Worm (Caenorhabditis elegans) whole organism, late embryonic: ENCODE data around the gene apn-1.

ENCODE experiments used
- ceh-19 ChIP-seq: fragments of 200-800 bp; sonication (Bioruptor generic); optimal IDR thresholded peaks from 2 replicates; lab custom pipeline; 2018; ENCODE audit warnings: mild to moderate bottlenecking, missing genetic modification characterization, missing compliant biosample characterization
- eyg-1 ChIP-seq: sonication (generic microtip); optimal IDR thresholded peaks from 2 replicates; lab custom pipeline; 2016; ENCODE audit warnings: missing genotype, missing genetic modification characterization, missing compliant biosample characterization
- hlh-6 ChIP-seq: sonication (generic microtip); optimal IDR thresholded peaks from 2 replicates; lab custom pipeline; 2016; ENCODE audit warnings: missing genotype, missing genetic modification characterization, missing compliant biosample characterization
- hlh-8 ChIP-seq: sonication (generic microtip); optimal IDR thresholded peaks from 2 replicates; lab custom pipeline; 2016; ENCODE audit warnings: missing genotype, missing genetic modification characterization, missing compliant biosample characterization
- odd-2 ChIP-seq: sonication (generic microtip); optimal IDR thresholded peaks from 2 replicates; lab custom pipeline; 2017; ENCODE audit warnings: antibody characterized with exemption, mild to moderate bottlenecking, missing genetic modification characterization, missing compliant biosample characterization
- pqm-1 ChIP-seq: sonication (generic microtip); optimal IDR thresholded peaks from 2 replicates; lab custom pipeline; 2016; ENCODE audit warnings: missing genetic modification characterization, missing compliant biosample characterization
- syd-9 ChIP-seq: sonication (generic microtip); optimal IDR thresholded peaks from 2 replicates; lab custom pipeline; 2016; ENCODE audit warnings: mild to moderate bottlenecking, missing genetic modification characterization, moderate library complexity, missing compliant biosample characterization
- unc-3 ChIP-seq, 2 experiments: fragments of 200-800 bp in 1 of 2; sonication (Bioruptor generic) in 1 of 2; sonication (generic microtip) in 1 of 2; conservative IDR thresholded peaks in 1 of 2; optimal IDR thresholded peaks in 1 of 2; 2 replicates each; pipeline versions ENCODE4 v1.3.6 to Lab custom; 2016 to 2022; ENCODE audit warnings: missing compliant biosample characterization in 2 of 2, missing genetic modification characterization in 2 of 2, missing genetic modification reagents in 1 of 2

DNA sequence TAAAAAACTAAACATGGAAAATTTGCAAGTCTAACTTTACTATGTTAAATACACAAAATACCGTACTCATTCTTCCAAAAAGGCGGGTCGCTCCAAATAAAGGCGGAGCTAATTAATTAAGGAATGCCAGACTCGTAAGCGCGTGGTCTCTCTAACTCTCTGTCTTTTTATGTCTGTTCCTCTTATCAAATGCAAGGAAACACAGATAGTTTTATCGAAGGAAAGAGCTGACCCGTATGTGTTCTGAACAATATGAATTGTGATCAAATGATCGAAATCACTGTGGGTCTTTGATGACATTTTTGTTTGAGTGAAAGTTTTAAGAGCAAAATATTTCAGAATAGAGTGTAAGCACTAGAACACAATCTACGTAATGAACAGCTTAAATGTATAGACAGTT, 45.9 kb upstream of the apn-1 start:
- no peak for TF ChIP-seq unc-3 (GFP tag; conservative IDR thresholded peaks at IDR 0.05; lab: Robert Waterston, UW)
- no peak for TF ChIP-seq unc-3 (tag; optimal IDR thresholded peaks at IDR 0.05; lab: Kevin White, UChicago)
- no peak for TF ChIP-seq hlh-6
- TF ChIP-seq eyg-1 (tag; lab: Kevin White, UChicago) = no peak
- TF ChIP-seq syd-9 (tag; lab: Kevin White, UChicago) = no peak
- no peak for TF ChIP-seq pqm-1 (tag; lab: Kevin White, UChicago)
- TF ChIP-seq hlh-8 (tag; lab: Kevin White, UChicago) = no peak
- TF ChIP-seq ceh-19 (GFP tag; lab: Kevin White, UChicago) = no peak
- no peak for TF ChIP-seq odd-2 (tag; lab: Kevin White, UChicago)
